Worm (Caenorhabditis elegans) whole organism, mixed stage, embryonic: ENCODE measurements around the gene C17F4.7.

Source experiments
- M03D4.4 ChIP-seq: sonication (generic microtip); optimal IDR thresholded peaks from 2 replicates; lab custom pipeline; 2017; ENCODE audit warnings: mild to moderate bottlenecking, missing genetic modification characterization, missing compliant biosample characterization
- bed-3 ChIP-seq: fragments of 200-800 bp; sonication (Bioruptor generic); optimal IDR thresholded peaks from 3 replicates; lab custom pipeline; 2018; ENCODE audit warnings: mild to moderate bottlenecking, missing genetic modification characterization, moderate library complexity, missing compliant biosample characterization
- blmp-1 ChIP-seq: fragments of 150-350 bp; optimal IDR thresholded peaks from 2 replicates; lab custom pipeline; 2014; ENCODE audit warnings: missing biosample characterization, missing genetic modification characterization
- ceh-39 ChIP-seq: fragments of 150-350 bp; optimal IDR thresholded peaks from 2 replicates; lab custom pipeline; 2014; ENCODE audit warnings: missing biosample characterization, missing genetic modification characterization
- ceh-43 ChIP-seq: fragments of 200-800 bp; sonication (Bioruptor generic); optimal IDR thresholded peaks from 2 replicates; lab custom pipeline; 2018; ENCODE audit warnings: mild to moderate bottlenecking, missing genetic modification characterization, moderate library complexity, missing compliant biosample characterization
- ceh-83 ChIP-seq: fragments of 200-800 bp; sonication (Bioruptor generic); optimal IDR thresholded peaks from 2 replicates; lab custom pipeline; 2018; ENCODE audit warnings: mild to moderate bottlenecking, missing genetic modification characterization, missing compliant biosample characterization
- ces-1 ChIP-seq: fragments of 150-350 bp; optimal IDR thresholded peaks from 2 replicates; lab custom pipeline; 2014; ENCODE audit warnings: missing biosample characterization, missing genetic modification reagents, missing genetic modification characterization
- cnd-1 ChIP-seq: fragments of 200-800 bp; sonication (Bioruptor generic); optimal IDR thresholded peaks from 2 replicates; lab custom pipeline; 2018; ENCODE audit warnings: mild to moderate bottlenecking, missing genetic modification characterization, missing compliant biosample characterization
- drap-1 ChIP-seq: fragments of 200-800 bp; sonication (Bioruptor generic); optimal IDR thresholded peaks from 3 replicates; lab custom pipeline; 2018; ENCODE audit warnings: mild to moderate bottlenecking, missing genetic modification characterization, missing compliant biosample characterization
- elt-3 ChIP-seq: fragments of 150-350 bp; optimal IDR thresholded peaks from 2 replicates; lab custom pipeline; 2014; ENCODE audit warnings: missing biosample characterization, missing genetic modification characterization
- flh-1 ChIP-seq: fragments of 200-800 bp; sonication (Bioruptor generic); optimal IDR thresholded peaks from 2 replicates; lab custom pipeline; 2018; ENCODE audit warnings: mild to moderate bottlenecking, missing genetic modification characterization, moderate library complexity, missing compliant biosample characterization
- ham-2 ChIP-seq: fragments of 200-800 bp; sonication (Bioruptor generic); optimal IDR thresholded peaks from 2 replicates; lab custom pipeline; 2018; ENCODE audit warnings: mild to moderate bottlenecking, missing genetic modification characterization, missing compliant biosample characterization
- hlh-1 ChIP-seq: fragments of 150-350 bp; optimal IDR thresholded peaks from 2 replicates; lab custom pipeline; 2014; ENCODE audit warnings: missing biosample characterization, missing genetic modification reagents, missing genetic modification characterization
- lin-13 ChIP-seq: fragments of 150-350 bp; optimal IDR thresholded peaks from 2 replicates; lab custom pipeline; 2014; ENCODE audit warnings: missing biosample characterization, missing genetic modification characterization
- lin-32 ChIP-seq: fragments of 200-800 bp; sonication (Bioruptor generic); optimal IDR thresholded peaks from 2 replicates; lab custom pipeline; 2018; ENCODE audit warnings: mild to moderate bottlenecking, missing genetic modification characterization, missing compliant biosample characterization
- lsy-2 ChIP-seq: fragments of 150-350 bp; optimal IDR thresholded peaks from 2 replicates; lab custom pipeline; 2014; ENCODE audit warnings: missing biosample characterization, missing genetic modification characterization
- mab-5 ChIP-seq: fragments of 150-350 bp; optimal IDR thresholded peaks from 2 replicates; lab custom pipeline; 2014; ENCODE audit warnings: missing biosample characterization, missing genetic modification characterization
- mep-1 ChIP-seq: fragments of 150-350 bp; optimal IDR thresholded peaks from 2 replicates; lab custom pipeline; 2017; ENCODE audit warnings: missing biosample characterization, missing genetic modification reagents, missing genetic modification characterization, inconsistent platforms
- mls-2 ChIP-seq: sonication (generic microtip); optimal IDR thresholded peaks from 2 replicates; lab custom pipeline; 2016; ENCODE audit warnings: mild to moderate bottlenecking, missing genetic modification characterization, moderate library complexity, missing compliant biosample characterization
- nhr-12 ChIP-seq: fragments of 150-350 bp; optimal IDR thresholded peaks from 2 replicates; lab custom pipeline; 2014; ENCODE audit warnings: missing biosample characterization, missing genetic modification characterization
- nhr-2 ChIP-seq: fragments of 150-350 bp; optimal IDR thresholded peaks from 2 replicates; lab custom pipeline; 2014; ENCODE audit warnings: missing biosample characterization, missing genetic modification characterization
- nhr-237 ChIP-seq: fragments of 150-350 bp; optimal IDR thresholded peaks from 2 replicates; lab custom pipeline; 2014; ENCODE audit warnings: missing biosample characterization, missing genetic modification characterization
- nhr-28 ChIP-seq: fragments of 150-350 bp; optimal IDR thresholded peaks from 2 replicates; lab custom pipeline; 2014; ENCODE audit warnings: missing biosample characterization, missing genetic modification characterization
- nhr-76 ChIP-seq: sonication (generic microtip); optimal IDR thresholded peaks from 2 replicates; lab custom pipeline; 2017; ENCODE audit warnings: missing biosample characterization, missing genetic modification characterization
- pha-4 ChIP-seq: fragments of 150-350 bp; optimal IDR thresholded peaks from 2 replicates; lab custom pipeline; 2018; ENCODE audit warnings: missing biosample characterization, missing genetic modification reagents, missing genetic modification characterization
- sem-2 ChIP-seq: fragments of 200-800 bp; sonication (Bioruptor generic); optimal IDR thresholded peaks from 2 replicates; lab custom pipeline; 2018; ENCODE audit warnings: mild to moderate bottlenecking, missing genetic modification characterization, missing compliant biosample characterization
- snpc-4 ChIP-seq: fragments of 150-350 bp; optimal IDR thresholded peaks from 2 replicates; lab custom pipeline; 2014; ENCODE audit warnings: missing biosample characterization, missing genetic modification characterization
- sptf-1 ChIP-seq: sonication (generic microtip); optimal IDR thresholded peaks from 2 replicates; lab custom pipeline; 2017; ENCODE audit warnings: mild to moderate bottlenecking, missing genetic modification characterization, moderate library complexity, missing compliant biosample characterization
- tbx-8 ChIP-seq: fragments of 200-800 bp; sonication (Bioruptor generic); optimal IDR thresholded peaks from 2 replicates; lab custom pipeline; 2018; ENCODE audit warnings: mild to moderate bottlenecking, missing genetic modification characterization, moderate library complexity, missing compliant biosample characterization
- unc-120 ChIP-seq: sonication (generic microtip); optimal IDR thresholded peaks from 2 replicates; lab custom pipeline; 2017; ENCODE audit warnings: missing genetic modification characterization, missing compliant biosample characterization; ENCODE audit not compliant: poor library complexity, severe bottlenecking
- unc-39 ChIP-seq: fragments of 150-350 bp; optimal IDR thresholded peaks from 2 replicates; lab custom pipeline; 2014; ENCODE audit warnings: missing biosample characterization, missing genetic modification characterization
- unc-62 ChIP-seq: fragments of 150-350 bp; optimal IDR thresholded peaks from 2 replicates; lab custom pipeline; 2014; ENCODE audit warnings: missing biosample characterization, missing genetic modification reagents, missing genetic modification characterization
- ztf-11 ChIP-seq: fragments of 150-350 bp; optimal IDR thresholded peaks from 2 replicates; lab custom pipeline; 2014; ENCODE audit warnings: missing biosample characterization, missing genetic modification characterization

The C17F4.7 gene

DNA sequence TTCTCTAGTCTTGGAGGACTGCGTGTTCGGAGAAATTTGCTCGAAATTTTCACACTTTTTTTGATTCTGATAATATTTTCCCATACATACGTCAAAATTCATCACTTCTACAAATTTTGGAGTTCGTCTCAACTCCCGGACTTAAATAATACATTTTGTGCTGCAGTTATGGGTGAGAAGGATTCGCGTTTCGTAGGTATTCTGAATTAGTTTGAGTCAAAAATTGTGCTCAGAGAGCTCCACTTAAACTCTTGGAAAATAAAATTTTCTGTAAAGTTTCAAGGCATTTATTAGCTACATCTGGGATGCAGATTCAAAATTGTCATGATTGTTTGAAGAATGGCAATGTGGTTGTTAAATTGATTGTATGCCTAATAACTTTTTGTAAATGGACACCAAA lies 31.9 kb downstream of the C17F4.7 start, which contains the start of gene ZC239.4:
ZC239.4 (plus strand) TSS at position 301 of the 400 bp plus-strand sequence.
- TF ChIP-seq nhr-2 (tag; lab: Kevin White, UChicago): no peak
- no peak for TF ChIP-seq mep-1
- TF ChIP-seq drap-1 (GFP tag; lab: Kevin White, UChicago): no peak
- TF ChIP-seq lin-13 (tag; lab: Kevin White, UChicago): no peak
- no peak for TF ChIP-seq mab-5
- TF ChIP-seq ces-1: no peak
- TF ChIP-seq blmp-1 (tag; lab: Kevin White, UChicago): no peak
- no peak for TF ChIP-seq ceh-39 (tag; lab: Kevin White, UChicago)
- no peak for TF ChIP-seq ham-2 (GFP tag; lab: Kevin White, UChicago)
- TF ChIP-seq snpc-4 (tag; lab: Kevin White, UChicago): no peak
- TF ChIP-seq flh-1 (GFP tag; lab: Kevin White, UChicago): no peak
- TF ChIP-seq cnd-1 (tag; lab: Kevin White, UChicago): no peak
- TF ChIP-seq lsy-2: no peak
- no peak for TF ChIP-seq mls-2 (tag; lab: Kevin White, UChicago)
- no peak for TF ChIP-seq tbx-8
- no peak for TF ChIP-seq pha-4 (tag; lab: Kevin White, UChicago)
- TF ChIP-seq M03D4.4 (tag; lab: Kevin White, UChicago): no peak
- no peak for TF ChIP-seq ceh-83 (GFP tag; lab: Kevin White, UChicago)
- no peak for TF ChIP-seq ceh-43 (GFP tag; lab: Kevin White, UChicago)

ce11 chrII:3210365-3210764 lies 35.5 kb downstream of the C17F4.7 start, which contains the start of gene ZC239.5:
Gene ZC239.5 (plus strand): TSS chrII:3210665.
- TF ChIP-seq lin-32 (GFP tag; lab: Kevin White, UChicago) (no peak), ztf-11 (tag; lab: Kevin White, UChicago) (no peak), pha-4 (tag; lab: Kevin White, UChicago) (no peak), ceh-39 (tag; lab: Kevin White, UChicago) (no peak), elt-3 (tag; lab: Kevin White, UChicago) (no peak), unc-120 (no peak), unc-62 (no peak), ceh-83 (GFP tag; lab: Kevin White, UChicago) (no peak), nhr-12 (tag; lab: Kevin White, UChicago) (no peak), nhr-237 (tag; lab: Kevin White, UChicago) (no peak), ham-2 (GFP tag; lab: Kevin White, UChicago) (no peak), nhr-2 (tag; lab: Kevin White, UChicago) (no peak), sptf-1 (tag; lab: Kevin White, UChicago) (no peak), nhr-28 (no peak)

DNA sequence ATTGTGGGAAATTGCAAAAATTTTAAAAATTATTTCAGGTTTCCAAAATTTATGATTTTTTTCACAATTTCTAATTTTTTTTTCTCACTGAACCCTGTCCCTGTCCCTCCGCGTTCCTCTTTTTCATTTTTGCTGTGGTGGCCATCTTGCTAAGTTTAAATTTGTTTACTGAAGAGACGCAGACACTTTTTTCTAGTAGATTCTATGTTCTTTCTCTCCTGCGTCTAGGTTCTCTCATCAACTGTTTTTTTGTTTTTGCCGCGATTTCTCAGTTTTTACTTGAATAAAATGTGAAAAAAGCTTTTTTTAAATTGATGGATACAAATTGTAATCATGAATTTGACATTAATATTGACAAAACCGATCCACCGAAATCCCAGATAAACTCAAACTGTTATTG lies 36.6 kb downstream of the C17F4.7 start, which contains the start of gene ZC239.6:
ZC239.6 (plus strand) TSS at position 381 of the 400 bp plus-strand sequence.
- TF ChIP-seq lin-13 (tag; lab: Kevin White, UChicago) (no peak), M03D4.4 (tag; lab: Kevin White, UChicago) (no peak), bed-3 (GFP tag; lab: Kevin White, UChicago) (no peak), nhr-2 (tag; lab: Kevin White, UChicago) (no peak), ces-1 (no peak), mls-2 (tag; lab: Kevin White, UChicago) (no peak), mep-1 (no peak), sptf-1 (tag; lab: Kevin White, UChicago) (no peak), mab-5 (no peak), nhr-76 (no peak), unc-62 (no peak), ztf-11 (tag; lab: Kevin White, UChicago) (no peak), hlh-1 (tag; lab: Kevin White, UChicago) (no peak), drap-1 (GFP tag; lab: Kevin White, UChicago) (no peak), unc-39 (tag; lab: Kevin White, UChicago) (no peak), blmp-1 (tag; lab: Kevin White, UChicago) (no peak), sem-2 (GFP tag; lab: Kevin White, UChicago) (no peak), snpc-4 (tag; lab: Kevin White, UChicago) (no peak), lsy-2 (no peak)

DNA sequence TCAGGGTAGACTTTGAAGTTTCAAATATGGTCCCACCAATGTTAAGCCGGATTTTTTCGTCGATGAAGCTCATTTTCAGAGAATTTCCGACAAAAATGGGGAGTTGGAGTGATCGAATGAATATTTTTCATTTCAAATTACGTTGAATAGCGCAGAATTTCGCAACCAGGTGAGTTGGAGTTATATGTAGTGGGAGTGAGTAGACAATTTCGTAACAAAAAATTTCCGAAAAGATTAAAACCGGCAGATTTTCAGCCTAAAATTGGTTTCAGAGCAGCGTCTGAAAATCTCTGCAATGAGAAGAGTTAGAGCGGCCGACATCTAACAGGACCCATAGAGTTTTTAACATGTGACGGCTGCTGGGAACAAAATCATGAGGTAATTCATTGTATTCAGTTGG lies 37.1 kb downstream of the C17F4.7 start, which contains the start of gene sdz-35:
sdz-35 (minus strand) TSS at position 101 of the 400 bp plus-strand sequence.
- no peak for TF ChIP-seq sptf-1 (tag; lab: Kevin White, UChicago)
- TF ChIP-seq unc-39 (tag; lab: Kevin White, UChicago): no peak
- TF ChIP-seq drap-1 (GFP tag; lab: Kevin White, UChicago): no peak
- TF ChIP-seq ces-1: no peak
- TF ChIP-seq mls-2 (tag; lab: Kevin White, UChicago): no peak
- no peak for TF ChIP-seq lin-32 (GFP tag; lab: Kevin White, UChicago)
- no peak for TF ChIP-seq ham-2 (GFP tag; lab: Kevin White, UChicago)
- TF ChIP-seq mep-1: no peak
- no peak for TF ChIP-seq nhr-28
- no peak for TF ChIP-seq blmp-1 (tag; lab: Kevin White, UChicago)
- TF ChIP-seq unc-120: no peak
- TF ChIP-seq cnd-1 (tag; lab: Kevin White, UChicago): no peak
- TF ChIP-seq ceh-43 (GFP tag; lab: Kevin White, UChicago): no peak
- TF ChIP-seq ztf-11 (tag; lab: Kevin White, UChicago): no peak
- no peak for TF ChIP-seq snpc-4 (tag; lab: Kevin White, UChicago)
- TF ChIP-seq flh-1 (GFP tag; lab: Kevin White, UChicago): no peak
- no peak for TF ChIP-seq nhr-237 (tag; lab: Kevin White, UChicago)
